Worm (Caenorhabditis elegans): Measurements from ENCODE around the gene C33D9.3.
"Not testable (repeated sequence)": the region's sequence is repeated elsewhere in the genome, so short reads cannot be mapped to it uniquely, and the experiment has no call there.

C33D9.3 gene

DNA sequence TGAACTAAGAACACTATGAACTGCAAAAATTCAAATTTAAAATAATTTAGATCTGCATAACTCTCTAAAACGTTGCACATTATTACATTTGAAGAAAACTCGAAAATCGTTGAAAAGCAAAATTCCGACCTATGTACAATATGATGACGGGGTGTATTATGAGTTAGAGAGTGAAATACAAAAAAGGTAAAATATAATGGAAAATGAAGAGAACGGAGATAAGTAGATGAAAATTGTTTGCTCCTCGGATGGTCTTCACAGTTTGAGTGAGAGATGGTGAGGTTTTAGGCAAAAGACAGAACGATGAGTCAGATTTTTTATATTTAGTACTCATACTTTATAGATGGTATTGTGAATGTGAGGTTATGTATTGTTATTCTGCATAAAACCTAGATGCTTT, 14.6 kb upstream of the C33D9.3 start:
- TF ChIP-seq tra-4 (tag; optimal IDR thresholded peaks at IDR 0.05): no peak
- TF ChIP-seq hmg-4 (GFP tag; optimal IDR thresholded peaks at IDR 0.05): no peak
- no peak for TF ChIP-seq sea-1 (GFP tag; conservative IDR thresholded peaks at IDR 0.05)
- TF ChIP-seq pes-1 (GFP tag; IDR thresholded peaks at IDR 0.05): no peak
- TF ChIP-seq ets-7 (tag; optimal IDR thresholded peaks at IDR 0.05): no peak
- no peak for TF ChIP-seq tbx-11 (GFP tag; IDR thresholded peaks at IDR 0.05)
- TF ChIP-seq hmbx-1 (tag; optimal IDR thresholded peaks at IDR 0.05): no peak
- no peak for TF ChIP-seq tbx-37 (GFP tag; conservative IDR thresholded peaks at IDR 0.05)
- TF ChIP-seq F13C5.2 (tag; optimal IDR thresholded peaks at IDR 0.05): no peak

DNA sequence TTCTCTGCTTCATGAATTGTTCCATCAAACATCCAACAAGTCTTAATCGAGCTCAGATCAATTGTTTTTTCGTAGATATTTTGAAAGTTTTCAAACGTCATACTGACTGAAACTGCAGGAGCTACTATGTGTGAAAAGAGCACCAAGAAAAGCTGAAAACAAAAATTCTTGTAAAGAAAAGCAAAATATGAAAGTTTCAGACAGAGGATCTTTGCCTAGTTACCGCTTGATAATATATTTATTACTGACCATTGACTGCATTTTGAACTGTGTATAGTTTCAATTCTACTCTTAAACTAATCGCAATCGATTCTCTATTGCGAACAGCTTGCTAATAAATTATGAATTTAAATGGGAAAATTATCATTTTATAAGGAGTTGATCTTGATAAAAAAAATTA, 5.5 kb upstream of the C33D9.3 start, which contains the start of gene clec-182:
Gene clec-182, minus strand, starts transcription at position 101 of the 400 bp plus-strand sequence.
- no peak for TF ChIP-seq F13C5.2 (tag; optimal IDR thresholded peaks at IDR 0.05)
- TF ChIP-seq flt-1 (GFP tag; IDR thresholded peaks at IDR 0.05): no peak
- TF ChIP-seq hmg-4 (GFP tag; optimal IDR thresholded peaks at IDR 0.05): no peak
- no peak for TF ChIP-seq tbx-37 (GFP tag; conservative IDR thresholded peaks at IDR 0.05)
- TF ChIP-seq pes-1 (GFP tag; IDR thresholded peaks at IDR 0.05): no peak
- TF ChIP-seq ets-7 (tag; optimal IDR thresholded peaks at IDR 0.05): no peak
- TF ChIP-seq hnd-1 (tag; optimal IDR thresholded peaks at IDR 0.05): no peak
- TF ChIP-seq B0310.2 (tag; optimal IDR thresholded peaks at IDR 0.05): no peak
- no peak for TF ChIP-seq scrt-1 (GFP tag; IDR thresholded peaks at IDR 0.05)
- no peak for TF ChIP-seq hmbx-1 (tag; optimal IDR thresholded peaks at IDR 0.05)
- TF ChIP-seq tra-4 (tag; optimal IDR thresholded peaks at IDR 0.05): no peak
- no peak for TF ChIP-seq sea-1 (GFP tag; conservative IDR thresholded peaks at IDR 0.05)
- TF ChIP-seq tbx-11 (GFP tag; IDR thresholded peaks at IDR 0.05): no peak
- TF ChIP-seq ceh-36 (tag; optimal IDR thresholded peaks at IDR 0.05): no peak
- no peak for TF ChIP-seq ceh-13 (GFP tag; optimal IDR thresholded peaks at IDR 0.05)
- no peak for TF ChIP-seq ama-1 (optimal IDR thresholded peaks at IDR 0.05)
- TF ChIP-seq aly-1 (tag; optimal IDR thresholded peaks at IDR 0.05): no peak

DNA sequence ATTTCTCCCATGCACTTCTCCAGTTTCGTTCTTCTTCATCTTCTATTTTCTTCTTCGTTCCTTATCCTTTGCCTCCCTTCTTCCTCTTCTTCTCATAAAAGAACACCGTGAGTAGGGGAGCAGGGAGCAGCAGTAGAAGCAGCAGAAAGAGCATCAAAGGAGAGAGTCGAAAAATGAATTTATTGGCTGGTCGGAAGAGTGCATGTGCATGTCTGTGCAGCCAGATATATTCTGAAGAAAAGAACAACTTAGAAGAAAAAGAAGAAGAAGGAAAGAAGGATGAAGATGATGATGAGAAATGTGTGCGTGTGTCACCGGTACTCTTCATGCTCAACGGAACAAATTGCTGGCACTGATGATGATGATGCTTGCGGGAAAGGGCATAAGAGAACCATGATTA, 3.5 kb upstream of the C33D9.3 start:
- TF ChIP-seq sea-1 (GFP tag; conservative IDR thresholded peaks at IDR 0.05): no peak
- no peak for TF ChIP-seq hnd-1 (tag; optimal IDR thresholded peaks at IDR 0.05)
- TF ChIP-seq tra-4 (tag; optimal IDR thresholded peaks at IDR 0.05): no peak
- TF ChIP-seq tbx-11 (GFP tag; IDR thresholded peaks at IDR 0.05): no peak
- no peak for TF ChIP-seq flt-1 (GFP tag; IDR thresholded peaks at IDR 0.05)
- no peak for TF ChIP-seq ceh-36 (tag; optimal IDR thresholded peaks at IDR 0.05)
- no peak for TF ChIP-seq hmbx-1 (tag; optimal IDR thresholded peaks at IDR 0.05)
- TF ChIP-seq aly-1 (tag; optimal IDR thresholded peaks at IDR 0.05): no peak

DNA sequence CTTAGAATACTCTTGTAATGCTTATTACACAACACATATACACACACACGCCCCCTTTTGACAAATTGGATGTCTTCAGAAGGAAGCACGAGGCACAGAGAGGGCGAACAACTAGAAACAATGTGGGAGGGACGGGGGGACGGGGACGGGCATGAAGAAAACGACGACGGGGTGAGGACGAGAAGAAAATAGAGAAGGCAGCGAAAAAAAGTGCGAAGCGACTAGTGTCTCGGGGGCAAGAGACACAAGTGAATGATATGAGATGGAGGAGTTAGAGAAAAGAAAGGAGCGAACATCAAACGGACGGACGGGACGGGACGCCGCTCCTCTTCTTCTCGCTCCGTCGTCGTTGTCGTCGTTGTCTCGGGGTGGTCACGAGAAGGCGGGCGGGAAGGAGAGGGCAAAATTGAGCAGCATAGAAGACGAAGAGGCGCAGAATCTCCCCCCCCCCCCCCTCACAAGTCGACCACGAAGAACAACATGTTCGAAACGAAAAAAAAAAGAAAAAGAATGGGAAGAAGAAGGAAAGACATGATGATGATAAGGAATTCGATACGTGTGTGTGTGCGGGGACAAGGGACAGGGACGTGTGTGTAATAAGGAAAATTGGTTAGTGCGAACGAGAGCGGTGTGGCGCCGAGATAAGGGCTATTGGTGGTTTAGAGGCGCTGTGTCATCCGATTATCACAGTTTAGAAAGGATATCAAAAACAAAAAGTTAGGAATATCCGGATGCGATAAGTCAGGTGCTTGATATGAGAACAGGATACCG, 2.4 kb upstream of the C33D9.3 start:
- TF ChIP-seq ceh-36 (tag; optimal IDR thresholded peaks at IDR 0.05) (no peak), hmg-4 (GFP tag; optimal IDR thresholded peaks at IDR 0.05) (no peak), ceh-13 (GFP tag; optimal IDR thresholded peaks at IDR 0.05) (no peak), hnd-1 (tag; optimal IDR thresholded peaks at IDR 0.05) (no peak), sea-1 (GFP tag; conservative IDR thresholded peaks at IDR 0.05) (no peak), ets-7 (tag; optimal IDR thresholded peaks at IDR 0.05) (no peak), B0310.2 (tag; optimal IDR thresholded peaks at IDR 0.05) (no peak), scrt-1 (GFP tag; IDR thresholded peaks at IDR 0.05) (no peak), tbx-11 (GFP tag; IDR thresholded peaks at IDR 0.05) (no peak), tbx-37 (GFP tag; conservative IDR thresholded peaks at IDR 0.05) (no peak), pes-1 (GFP tag; IDR thresholded peaks at IDR 0.05) (no peak), F13C5.2 (tag; optimal IDR thresholded peaks at IDR 0.05) (no peak), tra-4 (tag; optimal IDR thresholded peaks at IDR 0.05) (no peak)

DNA sequence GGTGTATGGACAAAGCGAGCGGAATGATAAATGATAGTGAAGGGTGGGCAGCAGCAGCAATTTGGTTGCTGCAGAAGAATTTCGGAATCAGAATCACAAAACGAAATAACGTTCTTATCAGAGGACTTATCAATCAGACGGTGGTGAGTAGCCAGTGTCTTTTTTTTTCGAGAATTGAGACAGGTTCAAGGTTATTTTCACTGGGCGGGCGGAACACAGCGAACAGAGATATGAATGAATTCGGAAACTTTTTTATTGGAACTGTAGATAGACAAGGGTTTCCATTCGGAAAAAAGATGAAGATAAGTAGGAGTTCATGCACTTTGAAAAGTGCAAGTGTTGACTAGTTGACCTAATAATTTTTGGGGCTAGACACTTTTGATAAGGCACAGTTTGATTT, 515 bp upstream of the C33D9.3 start:
- no peak for TF ChIP-seq tbx-37 (GFP tag; conservative IDR thresholded peaks at IDR 0.05)
- TF ChIP-seq ets-7 (tag; optimal IDR thresholded peaks at IDR 0.05): no peak
- TF ChIP-seq pes-1 (GFP tag; IDR thresholded peaks at IDR 0.05): no peak
- no peak for TF ChIP-seq ceh-13 (GFP tag; optimal IDR thresholded peaks at IDR 0.05)
- no peak for TF ChIP-seq tbx-11 (GFP tag; IDR thresholded peaks at IDR 0.05)
- TF ChIP-seq hmbx-1 (tag; optimal IDR thresholded peaks at IDR 0.05): no peak
- no peak for TF ChIP-seq B0310.2 (tag; optimal IDR thresholded peaks at IDR 0.05)
- TF ChIP-seq flt-1 (GFP tag; IDR thresholded peaks at IDR 0.05): no peak
- no peak for TF ChIP-seq ama-1 (optimal IDR thresholded peaks at IDR 0.05)
- TF ChIP-seq aly-1 (tag; optimal IDR thresholded peaks at IDR 0.05): no peak

DNA sequence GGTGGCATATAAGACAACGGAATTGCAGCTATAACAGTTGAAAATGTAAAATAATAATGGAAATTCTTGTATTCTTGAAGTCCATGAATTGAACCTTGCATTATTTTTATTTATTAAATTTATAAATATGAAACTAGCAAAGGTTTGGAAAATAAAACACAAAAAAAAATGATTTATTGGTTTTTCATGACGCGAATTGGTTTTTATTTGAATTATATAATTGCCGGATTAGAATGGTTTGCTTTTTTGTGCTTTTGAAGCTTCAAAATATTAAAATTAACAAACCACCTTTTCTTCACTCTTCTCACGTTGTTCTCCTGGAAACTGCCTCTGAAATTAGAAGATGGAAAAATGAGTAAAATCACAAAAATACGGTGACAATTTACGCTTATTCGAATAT, 2.6 kb downstream of the C33D9.3 start, which contains the start of gene sru-35:
Gene sru-35, minus strand, starts transcription at position 101 of the 400 bp plus-strand sequence.
- TF ChIP-seq pes-1 (GFP tag; IDR thresholded peaks at IDR 0.05): no peak
- no peak for TF ChIP-seq B0310.2 (tag; optimal IDR thresholded peaks at IDR 0.05)
- no peak for TF ChIP-seq F13C5.2 (tag; optimal IDR thresholded peaks at IDR 0.05)
- TF ChIP-seq ets-7 (tag; optimal IDR thresholded peaks at IDR 0.05): no peak
- TF ChIP-seq tbx-37 (GFP tag; conservative IDR thresholded peaks at IDR 0.05): no peak
- no peak for TF ChIP-seq sea-1 (GFP tag; conservative IDR thresholded peaks at IDR 0.05)
- no peak for TF ChIP-seq hnd-1 (tag; optimal IDR thresholded peaks at IDR 0.05)
- TF ChIP-seq scrt-1 (GFP tag; IDR thresholded peaks at IDR 0.05): no peak
- TF ChIP-seq flt-1 (GFP tag; IDR thresholded peaks at IDR 0.05): no peak
- TF ChIP-seq hmbx-1 (tag; optimal IDR thresholded peaks at IDR 0.05): no peak
- no peak for TF ChIP-seq aly-1 (tag; optimal IDR thresholded peaks at IDR 0.05)
- no peak for TF ChIP-seq tbx-11 (GFP tag; IDR thresholded peaks at IDR 0.05)
- TF ChIP-seq ama-1 (optimal IDR thresholded peaks at IDR 0.05): no peak
- TF ChIP-seq ceh-36 (tag; optimal IDR thresholded peaks at IDR 0.05): no peak
- no peak for TF ChIP-seq ceh-13 (GFP tag; optimal IDR thresholded peaks at IDR 0.05)
- no peak for TF ChIP-seq tra-4 (tag; optimal IDR thresholded peaks at IDR 0.05)
- TF ChIP-seq hmg-4 (GFP tag; optimal IDR thresholded peaks at IDR 0.05): no peak

DNA sequence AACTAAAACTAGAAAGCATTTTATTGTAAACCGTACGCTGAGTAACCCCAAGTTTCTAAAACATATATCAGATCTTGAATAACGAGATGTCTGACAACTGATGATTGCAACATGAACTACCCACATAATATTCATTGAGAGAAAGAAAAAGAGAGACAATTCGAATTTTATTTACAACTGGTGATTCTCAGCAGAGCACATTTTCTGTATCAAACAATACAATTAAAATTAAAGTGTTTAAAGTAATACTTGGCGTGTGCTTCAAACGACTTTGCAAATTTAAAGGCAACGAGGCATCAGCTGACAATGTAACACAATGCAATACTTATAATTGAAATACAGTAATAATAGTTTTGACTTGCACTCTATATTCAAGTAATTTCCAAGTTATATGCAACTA, 4.7 kb downstream of the C33D9.3 start, which contains the start of gene C33D9.10:
Gene C33D9.10, minus strand, starts transcription at position 101 of the 400 bp plus-strand sequence.
- not testable (repeated sequence) for TF ChIP-seq ets-7, hnd-1, ceh-36 (tag; optimal IDR thresholded peaks at IDR 0.05)
